Fruit fly (Drosophila melanogaster) whole organism, embryonic: ENCODE measurements around the gene nmo.

Experiments
- CG10147 ChIP-seq: fragments of 200-800 bp; sonication (Bioruptor generic); optimal IDR thresholded peaks from 2 replicates; lab custom pipeline; 2019; ENCODE audit warnings: missing biosample characterization, mild to moderate bottlenecking, missing genetic modification characterization, moderate library complexity
- CG10543 ChIP-seq: fragments of 200-800 bp; sonication (Bioruptor generic); optimal IDR thresholded peaks from 3 replicates; lab custom pipeline; 2017; ENCODE audit warnings: missing biosample characterization, mild to moderate bottlenecking, missing genetic modification characterization, moderate library complexity
- CG11504 ChIP-seq: fragments of 200-800 bp; sonication (Bioruptor generic); optimal IDR thresholded peaks from 3 replicates; lab custom pipeline; 2019; ENCODE audit warnings: missing biosample characterization, mild to moderate bottlenecking, missing genetic modification characterization, moderate library complexity
- CG12104 ChIP-seq: fragments of 200-800 bp; sonication (Bioruptor generic); optimal IDR thresholded peaks from 3 replicates; lab custom pipeline; 2016; ENCODE audit warnings: missing biosample characterization, missing genetic modification characterization
- CG12155 ChIP-seq: fragments of 200-800 bp; sonication (Bioruptor generic); optimal IDR thresholded peaks from 3 replicates; lab custom pipeline; 2016; ENCODE audit warnings: missing biosample characterization, missing genetic modification characterization
- CG12219 ChIP-seq: fragments of 200-800 bp; sonication (Bioruptor generic); optimal IDR thresholded peaks from 3 replicates; lab custom pipeline; 2018; ENCODE audit warnings: missing biosample characterization, mild to moderate bottlenecking, missing genetic modification characterization
- CG12299 ChIP-seq: fragments of 200-800 bp; sonication (Bioruptor generic); optimal IDR thresholded peaks from 2 replicates; lab custom pipeline; 2018; ENCODE audit warnings: missing biosample characterization, mild to moderate bottlenecking, missing genetic modification characterization
- CG12659 ChIP-seq: fragments of 200-800 bp; sonication (Bioruptor generic); optimal IDR thresholded peaks from 3 replicates; lab custom pipeline; 2017; ENCODE audit warnings: mild to moderate bottlenecking, missing biosample characterization, missing genetic modification reagents, missing genetic modification characterization
- CG12744 ChIP-seq: fragments of 200-800 bp; sonication (Bioruptor generic); optimal IDR thresholded peaks from 2 replicates; lab custom pipeline; 2016; ENCODE audit warnings: missing biosample characterization, missing genetic modification characterization
- CG15479 ChIP-seq: fragments of 200-800 bp; sonication (Bioruptor generic); optimal IDR thresholded peaks from 3 replicates; lab custom pipeline; 2019; ENCODE audit warnings: missing biosample characterization, mild to moderate bottlenecking, missing genetic modification characterization, moderate library complexity
- CG15514 ChIP-seq: fragments of 200-800 bp; sonication (Bioruptor generic); optimal IDR thresholded peaks from 3 replicates; lab custom pipeline; 2017; ENCODE audit warnings: missing biosample characterization, missing genetic modification characterization, mild to moderate bottlenecking, moderate library complexity, missing genetic modification reagents
- CG16815 ChIP-seq: fragments of 200-800 bp; sonication (Bioruptor generic); optimal IDR thresholded peaks from 3 replicates; lab custom pipeline; 2017; ENCODE audit warnings: missing biosample characterization, mild to moderate bottlenecking, missing genetic modification characterization
- CG17359 ChIP-seq: fragments of 200-800 bp; sonication (Bioruptor generic); optimal IDR thresholded peaks from 3 replicates; lab custom pipeline; 2018; ENCODE audit warnings: missing biosample characterization, mild to moderate bottlenecking, missing genetic modification characterization, moderate library complexity
- CG17568 ChIP-seq: fragments of 200-800 bp; sonication (Bioruptor generic); optimal IDR thresholded peaks from 2 replicates; lab custom pipeline; 2018; ENCODE audit warnings: missing biosample characterization, mild to moderate bottlenecking, missing genetic modification characterization, moderate library complexity
- CG2712 ChIP-seq: fragments of 200-800 bp; optimal IDR thresholded peaks from 3 replicates; lab custom pipeline; 2019; ENCODE audit warnings: missing biosample characterization, mild to moderate bottlenecking, missing genetic modification characterization, moderate library complexity
- CG31388 ChIP-seq: fragments of 200-800 bp; sonication (Bioruptor generic); optimal IDR thresholded peaks from 2 replicates; lab custom pipeline; 2016; ENCODE audit warnings: missing biosample characterization, missing genetic modification characterization
- CG3726 ChIP-seq: fragments of 200-800 bp; sonication (Bioruptor generic); IDR thresholded peaks from 3 replicates; pipeline ENCODE4, ENCODE4 v1.3.6; 2022; ENCODE audit warnings: missing biosample characterization, missing genetic modification characterization
- CG4282 ChIP-seq: fragments of 200-800 bp; sonication (Bioruptor generic); optimal IDR thresholded peaks from 2 replicates; lab custom pipeline; 2016; ENCODE audit warnings: missing biosample characterization, missing genetic modification characterization
- CG7786 ChIP-seq: fragments of 200-800 bp; sonication (Bioruptor generic); optimal IDR thresholded peaks from 2 replicates; lab custom pipeline; 2016; ENCODE audit warnings: missing biosample characterization, missing genetic modification characterization
- CG8478 ChIP-seq: fragments of >200 bp; optimal IDR thresholded peaks from 2 replicates; lab custom pipeline; 2018
- CG9797 ChIP-seq: fragments of 200-800 bp; sonication (Bioruptor generic); optimal IDR thresholded peaks from 3 replicates; lab custom pipeline; 2018; ENCODE audit warnings: missing biosample characterization, mild to moderate bottlenecking, missing genetic modification characterization
- Chrac-16 ChIP-seq: fragments of 200-800 bp; sonication (Bioruptor generic); optimal IDR thresholded peaks from 3 replicates; lab custom pipeline; 2016; ENCODE audit warnings: missing biosample characterization, missing genetic modification characterization
- CrebB ChIP-seq: fragments of 200-800 bp; sonication (Bioruptor generic); optimal IDR thresholded peaks from 3 replicates; lab custom pipeline; 2018; ENCODE audit warnings: missing biosample characterization, mild to moderate bottlenecking, missing genetic modification characterization
- D ChIP-seq, 2 experiments: fragments of 200-800 bp in 1 of 2; fragments of >200 bp in 1 of 2; sonication (Bioruptor generic) in 1 of 2; optimal IDR thresholded peaks; 2 replicates in 1 of 2; 3 replicates in 1 of 2; lab custom pipeline; 2017; ENCODE audit warnings: mild to moderate bottlenecking in 1 of 2, missing biosample characterization in 1 of 2, missing genetic modification characterization in 1 of 2, missing genetic modification reagents in 1 of 2
- D19A ChIP-seq: fragments of 200-800 bp; optimal IDR thresholded peaks from 3 replicates; lab custom pipeline; 2019; ENCODE audit warnings: missing biosample characterization, mild to moderate bottlenecking, missing genetic modification characterization, moderate library complexity
- Drgx ChIP-seq: fragments of 200-800 bp; sonication (Bioruptor generic); IDR thresholded peaks from 2 replicates; pipeline ENCODE4 v1.3.6; 2022; ENCODE audit warnings: missing biosample characterization, missing genetic modification characterization
- HmgD ChIP-seq: fragments of 200-800 bp; sonication (Bioruptor generic); optimal IDR thresholded peaks from 3 replicates; lab custom pipeline; 2016; ENCODE audit warnings: missing biosample characterization, missing genetic modification characterization
- Kr ChIP-seq: fragments of 200-800 bp; sonication (Bioruptor generic); optimal IDR thresholded peaks from 2 replicates; lab custom pipeline; 2017; ENCODE audit warnings: missing biosample characterization, mild to moderate bottlenecking, missing genetic modification characterization
- Med ChIP-seq: fragments of 200-800 bp; sonication (Bioruptor generic); peaks from one replicate; lab custom pipeline; 2016; ENCODE audit warnings: missing biosample characterization, missing genetic modification characterization, mild to moderate bottlenecking, inconsistent platforms, moderate library complexity
- NfI ChIP-seq: fragments of 200-800 bp; sonication (Bioruptor generic); optimal IDR thresholded peaks from 3 replicates; lab custom pipeline; 2018; ENCODE audit warnings: missing biosample characterization, mild to moderate bottlenecking, missing genetic modification characterization, moderate library complexity
- abd-A ChIP-seq: fragments of 200-800 bp; sonication (Bioruptor generic); optimal IDR thresholded peaks from 3 replicates; lab custom pipeline; 2019; ENCODE audit warnings: missing biosample characterization, mild to moderate bottlenecking, missing genetic modification characterization, moderate library complexity
- ap ChIP-seq: fragments of 200-800 bp; sonication (Bioruptor generic); IDR thresholded peaks from 2 replicates; pipeline ENCODE4 v1.3.6; 2022; ENCODE audit warnings: missing biosample characterization, missing genetic modification characterization
- chif ChIP-seq, 2 experiments: fragments of 200-800 bp; sonication (Bioruptor generic); optimal IDR thresholded peaks; 3 replicates each; lab custom pipeline; 2016; ENCODE audit warnings: missing biosample characterization in 2 of 2, missing genetic modification characterization in 2 of 2
- chinmo ChIP-seq: fragments of 200-800 bp; sonication (Bioruptor generic); IDR thresholded peaks from 4 replicates; pipeline ENCODE4 v1.3.6; 2022; ENCODE audit warnings: missing biosample characterization, missing genetic modification characterization; ENCODE audit not compliant: partially characterized antibody
- gcm2 ChIP-seq: fragments of 200-800 bp; sonication (Bioruptor generic); optimal IDR thresholded peaks from 2 replicates; lab custom pipeline; 2016; ENCODE audit warnings: missing biosample characterization, missing genetic modification characterization
- hbn ChIP-seq: fragments of 200-800 bp; sonication (Bioruptor generic); IDR thresholded peaks from 2 replicates; pipeline ENCODE4 v1.3.6; 2022; ENCODE audit warnings: missing biosample characterization, missing genetic modification characterization; ENCODE audit not compliant: partially characterized antibody
- hkb ChIP-seq, 2 experiments: fragments of 200-800 bp in 1 of 2; fragments of >200 bp in 1 of 2; sonication (Bioruptor generic) in 1 of 2; IDR thresholded peaks in 1 of 2; optimal IDR thresholded peaks in 1 of 2; 2 replicates each; pipeline versions ENCODE4 v1.3.6 to Lab custom; 2017 to 2022; ENCODE audit warnings: missing biosample characterization in 1 of 2, missing genetic modification characterization in 1 of 2
- kah ChIP-seq: fragments of 200-800 bp; sonication (Bioruptor generic); optimal IDR thresholded peaks from 2 replicates; lab custom pipeline; 2018; ENCODE audit warnings: missing biosample characterization, mild to moderate bottlenecking, missing genetic modification characterization
- nerfin-1 ChIP-seq: fragments of 200-800 bp; sonication (Bioruptor generic); optimal IDR thresholded peaks from 3 replicates; lab custom pipeline; 2019; ENCODE audit warnings: missing biosample characterization, mild to moderate bottlenecking, missing genetic modification characterization, moderate library complexity
- nerfin-2 ChIP-seq: fragments of 200-800 bp; sonication (Bioruptor generic); IDR thresholded peaks from 2 replicates; pipeline ENCODE4 v1.3.6; 2022; ENCODE audit warnings: missing biosample characterization, missing genetic modification characterization; ENCODE audit not compliant: partially characterized antibody
- sd ChIP-seq: fragments of 200-800 bp; sonication (Bioruptor generic); optimal IDR thresholded peaks from 3 replicates; lab custom pipeline; 2018; ENCODE audit warnings: missing biosample characterization, mild to moderate bottlenecking, missing genetic modification characterization, moderate library complexity
- seq ChIP-seq: fragments of 200-800 bp; sonication (Bioruptor generic); IDR thresholded peaks from 2 replicates; pipeline ENCODE4 v1.3.6; 2022; ENCODE audit warnings: missing biosample characterization, missing genetic modification characterization
- slbo ChIP-seq: fragments of 200-800 bp; sonication (Bioruptor generic); IDR thresholded peaks from 2 replicates; pipeline ENCODE4 v1.3.6; 2022; ENCODE audit warnings: missing biosample characterization, missing genetic modification characterization
- slp2 ChIP-seq: fragments of 200-800 bp; sonication (Bioruptor generic); optimal IDR thresholded peaks from 2 replicates; lab custom pipeline; 2016; ENCODE audit warnings: missing biosample characterization, missing genetic modification characterization
- sob ChIP-seq: fragments of 200-800 bp; sonication (Bioruptor generic); IDR thresholded peaks from 2 replicates; pipeline ENCODE4 v1.3.6; 2022; ENCODE audit warnings: missing biosample characterization, missing genetic modification characterization
- usp ChIP-seq: fragments of >200 bp; optimal IDR thresholded peaks from 2 replicates; lab custom pipeline; 2017; ENCODE audit warnings: missing biosample characterization, missing genetic modification characterization
- vvl ChIP-seq: fragments of 200-800 bp; sonication (Bioruptor generic); IDR thresholded peaks from 2 replicates; pipeline ENCODE4 v1.3.6; 2022; ENCODE audit warnings: missing biosample characterization, missing genetic modification characterization

Gene nmo

DNA sequence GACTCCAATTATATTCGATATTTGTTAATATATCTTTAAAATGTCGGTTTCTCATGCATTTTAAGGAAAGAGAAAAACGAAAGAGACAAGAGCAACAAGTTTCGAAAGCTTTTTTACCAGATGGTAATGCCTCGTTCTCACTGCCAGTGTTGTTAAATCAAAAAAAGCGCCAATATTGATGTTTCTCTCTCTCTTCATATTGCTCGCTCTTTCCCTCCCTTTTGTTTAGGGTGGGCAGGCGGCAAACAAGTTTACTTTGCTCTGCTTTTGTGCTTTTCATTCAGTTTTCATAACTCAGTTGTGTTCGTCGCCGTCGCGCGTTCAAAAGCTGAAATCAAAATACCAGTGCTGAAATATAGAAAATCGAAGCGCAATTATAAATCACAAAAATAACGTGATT lies 103.0 kb downstream of the nmo start (continued):
- TF ChIP-seq CG12155 (no peak), chif (GFP tag; optimal IDR thresholded peaks at IDR 0.05; lab: Kevin White, UChicago) (no peak), slbo (GFP tag; lab: Robert Waterston, UW) (no peak), CG15479 (no peak), CG8478 (lab: Kevin White, UChicago) (no peak), CG10543 (GFP tag; lab: Kevin White, UChicago) (peak; percentile 56), CG12659 (GFP tag; lab: Kevin White, UChicago) (peak; percentile 44), nerfin-1 (tag; lab: Kevin White, UChicago) (peak; percentile 16), sd (peak; percentile 54), usp (GFP tag; lab: Kevin White, UChicago) (no peak), CG10147 (GFP tag; lab: Kevin White, UChicago) (peak; percentile 31), D (optimal IDR thresholded peaks at IDR 0.05; lab: Kevin White, UChicago) (no peak), D (GFP tag; optimal IDR thresholded peaks at IDR 0.05; lab: Kevin White, UChicago) (no peak), CG15514 (GFP tag; lab: Kevin White, UChicago) (peak; percentile 66), gcm2 (peak; percentile 15), CG16815 (GFP tag; lab: Kevin White, UChicago) (no peak), CG3726 (GFP tag; lab: Robert Waterston, UW) (no peak), NfI (GFP tag; lab: Kevin White, UChicago) (peak; percentile 45), kah (GFP tag; lab: Kevin White, UChicago) (peak; percentile 33), CG17568 (peak; percentile 77)

DNA sequence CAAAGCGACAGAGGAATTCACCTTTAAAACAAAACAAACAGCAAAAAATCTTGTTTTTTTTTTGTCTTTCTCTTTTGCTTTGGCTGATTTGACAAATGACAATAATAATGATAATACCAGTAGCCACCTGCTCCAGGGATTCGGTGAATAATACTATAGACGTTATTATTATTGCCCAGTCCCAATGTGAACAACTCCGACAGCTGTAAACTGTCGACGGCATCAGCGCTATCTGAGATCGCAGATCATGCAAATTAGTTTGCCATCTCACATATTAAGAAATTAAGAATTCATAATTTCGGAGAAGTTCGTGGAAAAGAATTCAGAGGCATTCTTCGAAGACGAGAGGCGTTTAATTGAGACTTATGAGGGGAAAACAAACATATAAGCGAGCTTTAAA lies 107.4 kb downstream of the nmo start:
- TF ChIP-seq hbn (GFP tag; lab: Robert Waterston, UW) (no peak), abd-A (tag; lab: Kevin White, UChicago) (peak; percentile 24), chinmo (GFP tag; lab: Robert Waterston, UW) (0 out of 4 replicates have a peak, but pooled peaks have one; percentile 74), CG12104 (GFP tag; lab: Kevin White, UChicago) (no peak), Med (peak; percentile 41), sd (peak; percentile 69), vvl (0 out of 2 replicates have a peak, but pooled peaks have one; percentile 25)

DNA sequence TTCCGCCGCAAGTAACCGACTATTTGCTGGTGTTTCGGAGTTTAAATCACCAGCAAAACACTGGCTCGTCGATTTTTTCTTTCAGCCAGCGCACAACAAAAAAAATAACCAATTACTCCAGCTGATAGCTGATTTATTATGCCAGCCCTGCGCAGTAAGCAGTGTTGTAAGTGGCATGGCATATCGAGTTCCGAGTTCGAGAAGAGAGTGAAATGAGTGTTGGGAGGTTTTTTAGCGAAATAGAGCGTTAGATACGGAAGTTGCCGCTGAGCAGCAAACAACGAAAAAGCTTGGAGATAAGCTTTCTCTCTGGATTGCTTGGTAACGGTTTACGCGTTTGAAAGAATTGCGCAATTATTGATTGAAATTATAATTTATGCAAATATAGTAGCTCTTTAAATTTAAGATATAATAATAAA lies 112.8 kb downstream of the nmo start, which contains the start of gene CG7565:
Gene CG7565, minus strand, starts transcription at position 137 of the 419 bp plus-strand sequence.
- TF ChIP-seq CG12219, result no peak
- TF ChIP-seq ap (GFP tag; lab: Robert Waterston, UW), result no peak
- no peak for TF ChIP-seq Chrac-16
- TF ChIP-seq Drgx (GFP tag; lab: Robert Waterston, UW), result 0 out of 2 replicates have a peak, but pooled peaks have one; percentile 12
- TF ChIP-seq slp2 (GFP tag; lab: Kevin White, UChicago), result no peak
- no peak for TF ChIP-seq Kr (GFP tag; lab: Kevin White, UChicago)
- no peak for TF ChIP-seq hkb (optimal IDR thresholded peaks at IDR 0.05; lab: Kevin White, UChicago)
- peak; percentile 30; the same call in 1 of the 2 replicates for TF ChIP-seq hkb (GFP tag; IDR thresholded peaks at IDR 0.05; lab: Robert Waterston, UW)
- TF ChIP-seq CG4282 (GFP tag; lab: Kevin White, UChicago), result peak; percentile 21
- no peak for TF ChIP-seq CG31388 (GFP tag; lab: Kevin White, UChicago)
- TF ChIP-seq sob (GFP tag; lab: Robert Waterston, UW), result peak; percentile 58; the same call in 1 of the 2 replicates
- TF ChIP-seq CG2712, result peak; percentile 12
- TF ChIP-seq D19A (tag; lab: Kevin White, UChicago), result peak; percentile 22
- no peak for TF ChIP-seq seq (GFP tag; lab: Robert Waterston, UW)
- no peak for TF ChIP-seq CG9797 (GFP tag; lab: Kevin White, UChicago)
- TF ChIP-seq CrebB, result peak; percentile 58
- peak; percentile 32 for TF ChIP-seq CG10543 (GFP tag; lab: Kevin White, UChicago)
- no peak for TF ChIP-seq nerfin-2 (GFP tag; lab: Robert Waterston, UW)
- peak; percentile 37 for TF ChIP-seq CG12744 (GFP tag; lab: Kevin White, UChicago)
- peak; percentile 38 for TF ChIP-seq CG17359 (tag; lab: Kevin White, UChicago)
- peak; percentile 33 for TF ChIP-seq CG7786
- peak; percentile 13 for TF ChIP-seq nerfin-1 (tag; lab: Kevin White, UChicago)
- no peak for TF ChIP-seq CG11504 (tag; lab: Kevin White, UChicago)
- peak; percentile 28 for TF ChIP-seq HmgD
- TF ChIP-seq CG12299 (tag; lab: Kevin White, UChicago), result peak; percentile 12
